Fruit fly (Drosophila melanogaster) whole organism, wandering third instar larva: ENCODE results near the gene myd.

Experiments used
- CG32264 ChIP-seq: fragments of 200-800 bp; sonication (Bioruptor generic); optimal IDR thresholded peaks from 2 replicates; lab custom pipeline; 2016; ENCODE audit warnings: missing biosample characterization, missing genetic modification characterization
- CG9705 ChIP-seq: fragments of 200-800 bp; sonication (Bioruptor generic); optimal IDR thresholded peaks from 2 replicates; lab custom pipeline; 2018; ENCODE audit warnings: missing biosample characterization, mild to moderate bottlenecking, missing genetic modification characterization
- CrebA ChIP-seq: fragments of 200-800 bp; sonication (Bioruptor generic); optimal IDR thresholded peaks from 2 replicates; lab custom pipeline; 2016; ENCODE audit warnings: missing biosample characterization, mild to moderate bottlenecking, missing genetic modification characterization, borderline replicate concordance
- Dfd ChIP-seq: fragments of >200 bp; optimal IDR thresholded peaks from 2 replicates; lab custom pipeline; 2017; ENCODE audit warnings: missing biosample characterization, missing genetic modification characterization
- Dif ChIP-seq: fragments of 200-275, 200-300 bp; sonication (Bioruptor generic); optimal IDR thresholded peaks from 2 replicates; lab custom pipeline; 2018; ENCODE audit warnings: missing biosample characterization, missing genetic modification characterization; ENCODE audit not compliant: partially characterized antibody
- GATAd ChIP-seq: sonication (Bioruptor generic); optimal IDR thresholded peaks from 2 replicates; lab custom pipeline; 2016; ENCODE audit warnings: missing biosample characterization, missing genetic modification characterization
- HLH106 ChIP-seq: fragments of 200-800 bp; optimal IDR thresholded peaks from 3 replicates; lab custom pipeline; 2019; ENCODE audit warnings: missing biosample characterization, mild to moderate bottlenecking, missing genetic modification characterization, moderate library complexity
- Hnf4 ChIP-seq: fragments of 200-800 bp; sonication (Bioruptor generic); optimal IDR thresholded peaks from 2 replicates; lab custom pipeline; 2016; ENCODE audit warnings: missing biosample characterization, mild to moderate bottlenecking, missing genetic modification characterization
- Hr78 ChIP-seq: fragments of >200 bp; optimal IDR thresholded peaks from 2 replicates; lab custom pipeline; 2017; ENCODE audit warnings: missing biosample characterization, missing genetic modification characterization
- Hr83 ChIP-seq: fragments of 200-300 bp; sonication (Bioruptor generic); optimal IDR thresholded peaks from 2 replicates; lab custom pipeline; 2016; ENCODE audit warnings: missing biosample characterization, mild to moderate bottlenecking, missing genetic modification characterization, moderate library complexity; ENCODE audit not compliant: poor library complexity, severe bottlenecking
- Jra ChIP-seq: sonication (Bioruptor generic); optimal IDR thresholded peaks from 2 replicates; lab custom pipeline; 2016; ENCODE audit warnings: missing biosample characterization, missing genetic modification characterization
- Mio ChIP-seq: sonication (Bioruptor generic); optimal IDR thresholded peaks from 2 replicates; lab custom pipeline; 2016; ENCODE audit warnings: missing biosample characterization, missing genetic modification characterization
- Myc ChIP-seq: fragments of >200 bp; optimal IDR thresholded peaks from 2 replicates; lab custom pipeline; 2017
- N ChIP-seq: fragments of >200 bp; optimal IDR thresholded peaks from 2 replicates; lab custom pipeline; 2018; ENCODE audit warnings: missing biosample characterization, missing external identifiers, missing genetic modification characterization
- OdsH ChIP-seq: fragments of 200-800 bp; sonication (Bioruptor generic); optimal IDR thresholded peaks from 2 replicates; lab custom pipeline; 2016; ENCODE audit warnings: missing biosample characterization, mild to moderate bottlenecking, missing genetic modification characterization
- Rel ChIP-seq, 2 experiments: fragments of 200-800 bp; sonication (Bioruptor generic) in 1 of 2; optimal IDR thresholded peaks; 2 replicates in 1 of 2; 3 replicates in 1 of 2; lab custom pipeline; 2016 to 2019; ENCODE audit warnings: mild to moderate bottlenecking in 2 of 2, missing biosample characterization in 2 of 2, missing genetic modification characterization in 2 of 2, moderate library complexity in 1 of 2
- Sp1 ChIP-seq: fragments of 200-800 bp; sonication (Bioruptor generic); optimal IDR thresholded peaks from 3 replicates; lab custom pipeline; 2019; ENCODE audit warnings: missing biosample characterization, mild to moderate bottlenecking, missing genetic modification characterization, moderate library complexity
- Vsx2 ChIP-seq: fragments of 200-300, 225-300 bp; sonication (Bioruptor generic); optimal IDR thresholded peaks from 2 replicates; lab custom pipeline; 2018; ENCODE audit warnings: missing biosample characterization, missing genetic modification characterization; ENCODE audit not compliant: partially characterized antibody
- br ChIP-seq: fragments of 200-800 bp; sonication (Bioruptor generic); optimal IDR thresholded peaks from 2 replicates; lab custom pipeline; 2016; ENCODE audit warnings: missing biosample characterization, missing genetic modification characterization
- brk ChIP-seq: fragments of 200-800 bp; sonication (Bioruptor generic); optimal IDR thresholded peaks from 2 replicates; lab custom pipeline; 2016; ENCODE audit warnings: missing biosample characterization, mild to moderate bottlenecking, missing genetic modification characterization
- dl ChIP-seq, 2 experiments: fragments of 175-275, 200-275 bp in 1 of 2; fragments of 200-275 bp in 1 of 2; sonication (Bioruptor generic); optimal IDR thresholded peaks; lab custom pipeline; 2018; ENCODE audit warnings: mild to moderate bottlenecking in 2 of 2, missing biosample characterization in 2 of 2, missing genetic modification characterization in 2 of 2, moderate library complexity in 2 of 2; ENCODE audit not compliant: partially characterized antibody in 2 of 2, insufficient read depth in 1 of 2
- dmrt93B ChIP-seq: fragments of 200-800 bp; sonication (Bioruptor generic); optimal IDR thresholded peaks from 2 replicates; lab custom pipeline; 2018; ENCODE audit warnings: missing biosample characterization, mild to moderate bottlenecking, missing genetic modification characterization
- dsf ChIP-seq: sonication (Bioruptor generic); optimal IDR thresholded peaks from 2 replicates; lab custom pipeline; 2016; ENCODE audit warnings: missing biosample characterization, missing genetic modification characterization, borderline replicate concordance
- ey ChIP-seq: fragments of 200-800 bp; sonication (Bioruptor generic); optimal IDR thresholded peaks from 2 replicates; lab custom pipeline; 2016; ENCODE audit warnings: missing biosample characterization, missing genetic modification characterization
- foxo ChIP-seq, 2 experiments: fragments of 200-800 bp; sonication (Bioruptor generic); optimal IDR thresholded peaks; 2 replicates in 1 of 2; 3 replicates in 1 of 2; lab custom pipeline; 2016 to 2017; ENCODE audit warnings: missing biosample characterization in 2 of 2, missing genetic modification characterization in 2 of 2
- fru ChIP-seq: fragments of 200-800 bp; sonication (Bioruptor generic); optimal IDR thresholded peaks from 3 replicates; lab custom pipeline; 2016; ENCODE audit warnings: missing biosample characterization, mild to moderate bottlenecking, missing genetic modification characterization
- h ChIP-seq: fragments of 200-800 bp; sonication (Bioruptor generic); optimal IDR thresholded peaks from 3 replicates; lab custom pipeline; 2016; ENCODE audit warnings: missing biosample characterization, mild to moderate bottlenecking, missing genetic modification characterization
- jim ChIP-seq: fragments of 175-275, 200-325 bp; sonication (Bioruptor generic); optimal IDR thresholded peaks from 2 replicates; lab custom pipeline; 2016; ENCODE audit warnings: missing biosample characterization, mild to moderate bottlenecking, missing genetic modification characterization
- lola ChIP-seq: fragments of >200 bp; optimal IDR thresholded peaks from 2 replicates; lab custom pipeline; 2017; ENCODE audit warnings: missing biosample characterization, missing genetic modification characterization
- pan ChIP-seq: fragments of >200 bp; optimal IDR thresholded peaks from 2 replicates; lab custom pipeline; 2017
- psq ChIP-seq: fragments of 200-800 bp; sonication (Bioruptor generic); optimal IDR thresholded peaks from 3 replicates; lab custom pipeline; 2017; ENCODE audit warnings: missing biosample characterization, mild to moderate bottlenecking, missing genetic modification characterization, moderate library complexity
- rgr ChIP-seq: fragments of 200-800 bp; sonication (Bioruptor generic); optimal IDR thresholded peaks from 3 replicates; lab custom pipeline; 2016; ENCODE audit warnings: missing biosample characterization, mild to moderate bottlenecking, missing genetic modification characterization
- sage ChIP-seq: fragments of 200-800 bp; sonication (Bioruptor generic); optimal IDR thresholded peaks from 2 replicates; lab custom pipeline; 2016; ENCODE audit warnings: missing biosample characterization, mild to moderate bottlenecking, missing genetic modification characterization
- sv ChIP-seq: fragments of 200-800 bp; sonication (Bioruptor generic); optimal IDR thresholded peaks from 3 replicates; lab custom pipeline; 2016; ENCODE audit warnings: missing biosample characterization, missing genetic modification characterization
- tai ChIP-seq: sonication (Bioruptor generic); optimal IDR thresholded peaks from 2 replicates; lab custom pipeline; 2016; ENCODE audit warnings: missing biosample characterization, missing genetic modification characterization
- usp ChIP-seq: fragments of >200 bp; optimal IDR thresholded peaks from 2 replicates; lab custom pipeline; 2017; ENCODE audit warnings: missing biosample characterization, missing genetic modification characterization
- woc ChIP-seq: sonication (Bioruptor generic); optimal IDR thresholded peaks from 2 replicates; lab custom pipeline; 2016; ENCODE audit warnings: missing biosample characterization, mild to moderate bottlenecking, missing genetic modification characterization

Gene myd

DNA sequence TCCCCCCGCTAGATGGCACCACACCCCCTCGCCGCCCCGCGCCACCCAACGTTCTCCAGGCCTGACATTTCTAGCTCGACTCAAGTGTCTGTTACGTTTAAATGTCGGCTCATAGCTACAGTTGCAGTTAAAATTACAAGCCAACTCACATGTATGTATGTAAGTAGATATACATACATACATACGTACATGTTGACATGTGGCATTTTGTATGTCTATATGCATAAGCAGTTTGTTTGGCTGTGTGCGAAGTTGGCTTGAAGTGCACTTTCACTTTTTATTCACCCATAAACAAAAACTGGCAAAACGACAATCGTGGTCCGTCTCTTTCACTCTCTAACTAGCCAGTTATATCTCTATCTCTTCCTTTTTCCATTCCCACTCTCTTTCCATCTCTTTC is 2.4 kb downstream of the myd start:
- no peak for TF ChIP-seq GATAd (GFP tag; lab: Kevin White, UChicago)
- TF ChIP-seq h (GFP tag; lab: Kevin White, UChicago): no peak
- no peak for TF ChIP-seq CrebA (GFP tag; lab: Kevin White, UChicago)
- no peak for TF ChIP-seq Rel (GFP tag; optimal IDR thresholded peaks at IDR 0.05; lab: Kevin White, UChicago)
- no peak for TF ChIP-seq Rel (tag; optimal IDR thresholded peaks at IDR 0.05; lab: Kevin White, UChicago)
- TF ChIP-seq Dfd: no peak
- no peak for TF ChIP-seq Vsx2 (GFP tag; lab: Kevin White, UChicago)
- no peak for TF ChIP-seq OdsH
- no peak for TF ChIP-seq Myc
- TF ChIP-seq fru (GFP tag; lab: Kevin White, UChicago): no peak
- no peak for TF ChIP-seq usp (GFP tag; lab: Kevin White, UChicago)
- no peak for TF ChIP-seq HLH106 (tag; lab: Kevin White, UChicago)
- no peak for TF ChIP-seq N (GFP tag; lab: Kevin White, UChicago)
- TF ChIP-seq Jra: no peak
- TF ChIP-seq dl (GFP tag; optimal IDR thresholded peaks at IDR 0.05; lab: Kevin White, UChicago; ENCODE audit: insufficient read depth in 1 of 2, partially characterized antibody in 2 of 2): no peak
- no peak for TF ChIP-seq jim (GFP tag; lab: Kevin White, UChicago)
- TF ChIP-seq foxo (GFP tag; optimal IDR thresholded peaks at IDR 0.05; lab: Kevin White, UChicago): no peak
- TF ChIP-seq woc (GFP tag; lab: Kevin White, UChicago): no peak
- no peak for TF ChIP-seq Hr78
- TF ChIP-seq, all 38 proteins: peak for 0

DNA sequence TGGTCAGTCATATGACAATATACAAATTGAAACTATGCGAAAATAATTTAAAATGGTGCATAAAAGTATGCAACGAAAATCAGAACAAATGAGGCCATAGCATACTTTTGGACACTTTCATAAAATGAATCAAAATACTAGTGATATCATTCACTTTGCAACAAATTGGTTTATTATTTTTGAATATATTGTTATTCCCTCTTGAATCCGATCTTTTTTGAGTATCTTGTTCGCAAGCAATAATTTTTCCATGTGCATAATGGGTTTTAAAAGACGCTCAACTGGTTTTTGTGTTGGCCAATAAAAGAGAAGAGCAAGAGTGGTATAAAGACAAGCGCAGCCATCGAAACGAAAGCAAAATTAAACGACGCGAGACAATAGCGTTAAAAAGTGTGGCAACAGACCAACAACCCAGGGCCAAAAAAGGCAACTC is 7.3 kb downstream of the myd start:
- peak; percentile 86 for TF ChIP-seq h (GFP tag; lab: Kevin White, UChicago)
- no peak for TF ChIP-seq sv (GFP tag; lab: Kevin White, UChicago)
- peak; percentile 62 for TF ChIP-seq dmrt93B (GFP tag; lab: Kevin White, UChicago)
- peak; percentile 52 for TF ChIP-seq HLH106 (tag; lab: Kevin White, UChicago)
- no peak for TF ChIP-seq Mio (GFP tag; lab: Kevin White, UChicago)
- no peak for TF ChIP-seq GATAd (GFP tag; lab: Kevin White, UChicago)
- peak; percentile 80 for TF ChIP-seq OdsH
- peak; percentile 91 for TF ChIP-seq psq
- TF ChIP-seq dl (GFP tag; optimal IDR thresholded peaks at IDR 0.05; lab: Kevin White, UChicago; ENCODE audit: insufficient read depth in 1 of 2, partially characterized antibody in 2 of 2): no peak
- TF ChIP-seq Dif (GFP tag; lab: Kevin White, UChicago): no peak
- peak; percentile 13 for TF ChIP-seq dsf (GFP tag; lab: Kevin White, UChicago)
- TF ChIP-seq CG32264: peak; percentile 21
- peak; percentile 17 for TF ChIP-seq Jra
- TF ChIP-seq pan (lab: Kevin White, UChicago): no peak
- TF ChIP-seq tai: peak; percentile 34
- peak; percentile 62 for TF ChIP-seq Hnf4 (GFP tag; lab: Kevin White, UChicago)
- TF ChIP-seq fru (GFP tag; lab: Kevin White, UChicago): peak; percentile 88
- TF ChIP-seq rgr (GFP tag; lab: Kevin White, UChicago): peak; percentile 75
- peak in 1 of 2 experiments; percentile 70 for TF ChIP-seq foxo (GFP tag; optimal IDR thresholded peaks at IDR 0.05; lab: Kevin White, UChicago)
- no peak for TF ChIP-seq lola
- TF ChIP-seq Rel (GFP tag; optimal IDR thresholded peaks at IDR 0.05; lab: Kevin White, UChicago): no peak
- no peak for TF ChIP-seq Rel (tag; optimal IDR thresholded peaks at IDR 0.05; lab: Kevin White, UChicago)
- TF ChIP-seq woc (GFP tag; lab: Kevin White, UChicago): peak; percentile 75
- peak; percentile 82 for TF ChIP-seq ey (GFP tag; lab: Kevin White, UChicago)
- TF ChIP-seq Sp1 (GFP tag; lab: Kevin White, UChicago): peak; percentile 86
- peak; percentile 16 for TF ChIP-seq sage (GFP tag; lab: Kevin White, UChicago)
- TF ChIP-seq Hr83 (GFP tag; lab: Kevin White, UChicago): no peak
- peak; percentile 81 for TF ChIP-seq br (GFP tag; lab: Kevin White, UChicago)
- peak; percentile 53 for TF ChIP-seq CG9705 (GFP tag; lab: Kevin White, UChicago)
- no peak for TF ChIP-seq Hr78
- no peak for TF ChIP-seq Dfd
- peak; percentile 22 for TF ChIP-seq brk (GFP tag; lab: Kevin White, UChicago)
- TF ChIP-seq N (GFP tag; lab: Kevin White, UChicago): no peak
- no peak for TF ChIP-seq Myc
